Worm (Caenorhabditis elegans): Measurements from ENCODE around the gene srz-74.
"Not testable (repeated sequence)": the region's sequence is repeated elsewhere in the genome, so short reads cannot be mapped to it uniquely, and the experiment has no call there.

DNA sequence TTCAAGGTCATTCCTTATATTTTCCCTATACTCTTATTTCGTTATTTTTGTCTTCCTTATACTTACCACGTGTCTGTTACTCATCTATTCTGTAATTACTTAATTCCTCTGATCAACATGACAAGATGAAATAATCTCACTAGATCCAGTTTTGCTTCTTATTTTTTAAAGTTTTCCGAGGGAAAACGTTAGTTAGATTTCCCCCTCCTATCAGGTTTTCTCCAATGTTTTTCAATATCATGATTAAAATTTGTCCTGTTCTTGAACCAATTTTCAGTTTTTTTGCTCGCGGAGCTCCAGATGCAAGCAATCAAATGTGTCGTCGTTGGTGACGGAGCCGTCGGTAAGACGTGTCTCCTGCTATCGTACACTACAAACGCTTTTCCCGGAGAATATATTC is 21.3 kb upstream of the srz-74 start, which contains the start of gene rac-2:
- TF ChIP-seq ama-1 (optimal IDR thresholded peaks at IDR 0.05); tra-4 (tag; optimal IDR thresholded peaks at IDR 0.05); aly-1 (tag; optimal IDR thresholded peaks at IDR 0.05); scrt-1 (GFP tag; IDR thresholded peaks at IDR 0.05); ceh-36 (tag; optimal IDR thresholded peaks at IDR 0.05); tbx-37 (GFP tag; conservative IDR thresholded peaks at IDR 0.05); pes-1 (GFP tag; IDR thresholded peaks at IDR 0.05); ceh-13 (GFP tag; optimal IDR thresholded peaks at IDR 0.05): not testable (repeated sequence)
